Worm (Caenorhabditis elegans): ENCODE data around the gene sup-18.

ce11 chrIII:7913488-7913887 is 34.8 kb upstream of the sup-18 start, which contains the start of gene ZK688.12:
- TF ChIP-seq skn-1 (tag; optimal IDR thresholded peaks at IDR 0.05), result no peak
- no peak for TF ChIP-seq pha-4 (tag; optimal IDR thresholded peaks at IDR 0.05)
- no peak for TF ChIP-seq ceh-9 (tag; optimal IDR thresholded peaks at IDR 0.05)
- no peak for TF ChIP-seq nhr-25 (tag; optimal IDR thresholded peaks at IDR 0.05)
- TF ChIP-seq snpc-4 (tag; optimal IDR thresholded peaks at IDR 0.05), result no peak
- TF ChIP-seq unc-62 (GFP tag; optimal IDR thresholded peaks at IDR 0.05), result no peak
- TF ChIP-seq ztf-4 (tag; optimal IDR thresholded peaks at IDR 0.05), result no peak
- no peak for TF ChIP-seq egl-5 (tag; optimal IDR thresholded peaks at IDR 0.05)
- TF ChIP-seq elt-2 (tag; optimal IDR thresholded peaks at IDR 0.05), result no peak
- TF ChIP-seq daf-12 (tag; optimal IDR thresholded peaks at IDR 0.05), result no peak
- TF ChIP-seq nhr-11 (tag; optimal IDR thresholded peaks at IDR 0.05), result no peak
